Worm (Caenorhabditis elegans): Measurements from ENCODE around the gene Y40A1A.2.

Y40A1A.2 gene

DNA sequence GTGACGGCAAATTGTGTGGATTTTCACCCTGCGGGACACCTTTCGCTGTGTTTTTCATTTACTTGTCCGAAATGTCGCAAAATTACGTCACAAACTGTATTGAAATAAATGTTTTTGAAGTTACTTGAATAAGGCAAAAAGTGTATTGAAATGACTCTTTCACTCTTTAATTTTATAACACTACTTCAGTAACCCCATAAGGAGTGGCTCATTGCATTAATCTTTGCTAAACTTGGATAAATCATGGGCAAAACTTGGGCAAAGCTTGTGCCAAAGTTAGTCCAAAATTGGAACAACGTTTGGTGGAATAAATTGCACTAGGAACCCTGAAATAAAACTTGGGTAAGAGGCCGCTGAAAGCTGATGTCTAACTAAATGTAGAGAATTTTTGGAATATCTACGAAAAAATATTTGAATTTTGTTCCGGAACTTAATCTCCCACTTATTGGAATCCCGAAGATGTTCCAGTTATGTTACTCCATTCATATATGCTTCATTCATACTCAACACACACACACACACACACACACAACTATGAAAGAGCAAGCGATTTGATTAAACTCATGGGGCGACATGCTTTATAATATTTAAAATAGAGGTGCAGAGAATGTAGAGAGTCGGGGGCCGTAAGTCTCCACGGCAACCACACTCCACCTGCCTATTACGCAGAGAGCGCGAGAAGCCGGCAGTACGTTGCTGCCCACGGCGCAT lies 22.1 kb downstream of the Y40A1A.2 start, which contains the start of gene Y102A11A.9:
Gene Y102A11A.9 (plus strand): TSS at position 661 of the 711 bp plus-strand sequence.
- no peak for TF ChIP-seq nhr-28 (tag; optimal IDR thresholded peaks at IDR 0.05)
- TF ChIP-seq unc-39 (tag; optimal IDR thresholded peaks at IDR 0.05), result no peak
- no peak for TF ChIP-seq tbx-8 (GFP tag; optimal IDR thresholded peaks at IDR 0.05)
- no peak for TF ChIP-seq nhr-2 (tag; optimal IDR thresholded peaks at IDR 0.05)
- no peak for TF ChIP-seq mab-5 (tag; optimal IDR thresholded peaks at IDR 0.05)
- TF ChIP-seq ceh-83 (GFP tag; optimal IDR thresholded peaks at IDR 0.05), result no peak
- TF ChIP-seq blmp-1 (tag; optimal IDR thresholded peaks at IDR 0.05), result no peak
- no peak for TF ChIP-seq sem-2 (GFP tag; optimal IDR thresholded peaks at IDR 0.05)
- TF ChIP-seq ceh-43 (GFP tag; optimal IDR thresholded peaks at IDR 0.05), result no peak
- no peak for TF ChIP-seq zip-8 (tag; optimal IDR thresholded peaks at IDR 0.05)
- TF ChIP-seq mls-2 (tag; optimal IDR thresholded peaks at IDR 0.05), result no peak
- no peak for TF ChIP-seq ztf-11 (tag; optimal IDR thresholded peaks at IDR 0.05)

DNA sequence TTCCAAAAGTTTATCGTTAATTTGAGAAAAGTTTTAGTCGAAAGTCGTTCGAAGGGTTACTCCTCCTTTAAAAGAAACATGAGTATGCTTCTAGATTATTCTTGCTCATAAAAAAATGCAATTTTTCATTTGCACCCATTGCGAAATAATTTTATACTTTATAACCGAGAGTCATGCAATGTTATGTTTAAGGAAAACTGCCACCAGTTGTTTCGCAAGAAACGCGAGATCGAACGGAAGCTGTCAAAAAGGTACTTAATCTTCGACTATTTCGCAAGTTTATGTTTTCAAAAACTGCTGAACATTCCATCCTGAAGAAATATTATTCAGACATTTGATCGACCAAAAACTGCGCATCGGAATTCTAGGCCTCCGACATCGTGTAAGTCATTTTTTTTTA lies 23.4 kb downstream of the Y40A1A.2 start:
- TF ChIP-seq sptf-1 (tag; optimal IDR thresholded peaks at IDR 0.05) (no peak), flh-1 (GFP tag; optimal IDR thresholded peaks at IDR 0.05) (no peak)

DNA sequence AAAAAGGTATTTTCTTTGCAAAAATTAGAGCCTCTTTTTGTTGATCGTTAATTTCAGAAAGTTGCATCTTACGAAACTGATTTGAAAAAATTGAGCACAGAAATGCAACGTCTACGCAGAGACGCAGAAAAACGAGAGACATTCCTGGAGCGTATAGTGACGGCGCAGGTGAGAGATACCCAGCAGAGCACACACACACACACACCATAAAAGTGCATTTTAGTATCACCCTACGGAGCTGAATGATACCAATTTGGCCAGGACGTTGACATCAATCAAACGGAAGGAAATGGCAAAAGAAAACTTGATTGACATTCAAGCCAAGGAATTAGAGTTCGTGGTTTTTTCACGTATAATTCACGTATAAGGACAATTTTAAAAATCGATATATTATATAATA lies 24.0 kb downstream of the Y40A1A.2 start:
- TF ChIP-seq sem-2 (GFP tag; optimal IDR thresholded peaks at IDR 0.05) (no peak), unc-120 (tag; optimal IDR thresholded peaks at IDR 0.05; ENCODE audit: poor library complexity, severe bottlenecking) (no peak), pha-4 (tag; optimal IDR thresholded peaks at IDR 0.05) (no peak), lsy-2 (tag; optimal IDR thresholded peaks at IDR 0.05) (no peak), ham-2 (GFP tag; optimal IDR thresholded peaks at IDR 0.05) (no peak), nhr-12 (tag; optimal IDR thresholded peaks at IDR 0.05) (no peak)

DNA sequence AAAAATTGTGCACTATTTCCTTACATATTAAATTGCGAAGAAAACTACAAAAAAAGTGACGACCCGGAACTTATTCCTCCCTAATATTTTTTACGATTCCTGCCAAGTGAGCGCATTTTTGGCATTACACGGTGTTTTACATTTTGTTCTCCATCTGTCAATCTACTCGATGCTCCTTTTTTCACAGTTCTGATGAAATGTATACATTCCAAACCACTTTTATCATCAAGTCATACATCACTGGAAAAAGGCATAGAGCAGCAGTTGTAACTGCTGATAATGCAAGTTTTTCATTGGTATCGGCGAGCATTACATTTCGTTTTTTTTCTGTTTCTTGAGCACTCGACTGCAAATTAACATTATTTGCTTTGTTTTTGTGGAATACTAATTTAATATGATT lies 27.7 kb downstream of the Y40A1A.2 start:
- no peak for TF ChIP-seq nhr-28 (tag; optimal IDR thresholded peaks at IDR 0.05)
- no peak for TF ChIP-seq nhr-12 (tag; optimal IDR thresholded peaks at IDR 0.05)
- no peak for TF ChIP-seq drap-1 (GFP tag; optimal IDR thresholded peaks at IDR 0.05)
- no peak for TF ChIP-seq ztf-11 (tag; optimal IDR thresholded peaks at IDR 0.05)
- no peak for TF ChIP-seq ceh-39 (tag; optimal IDR thresholded peaks at IDR 0.05)
- no peak for TF ChIP-seq lin-32 (GFP tag; optimal IDR thresholded peaks at IDR 0.05)
- no peak for TF ChIP-seq snpc-4 (tag; optimal IDR thresholded peaks at IDR 0.05)
- no peak for TF ChIP-seq sptf-1 (tag; optimal IDR thresholded peaks at IDR 0.05)
- no peak for TF ChIP-seq zip-8 (tag; optimal IDR thresholded peaks at IDR 0.05)
- TF ChIP-seq nhr-76 (tag; optimal IDR thresholded peaks at IDR 0.05), result no peak
- no peak for TF ChIP-seq M03D4.4 (tag; optimal IDR thresholded peaks at IDR 0.05)
- no peak for TF ChIP-seq mls-2 (tag; optimal IDR thresholded peaks at IDR 0.05)
- no peak for TF ChIP-seq ceh-83 (GFP tag; optimal IDR thresholded peaks at IDR 0.05)
- no peak for TF ChIP-seq lsy-2 (tag; optimal IDR thresholded peaks at IDR 0.05)
- no peak for TF ChIP-seq cnd-1 (tag; optimal IDR thresholded peaks at IDR 0.05)
- TF ChIP-seq ham-2 (GFP tag; optimal IDR thresholded peaks at IDR 0.05), result no peak

DNA sequence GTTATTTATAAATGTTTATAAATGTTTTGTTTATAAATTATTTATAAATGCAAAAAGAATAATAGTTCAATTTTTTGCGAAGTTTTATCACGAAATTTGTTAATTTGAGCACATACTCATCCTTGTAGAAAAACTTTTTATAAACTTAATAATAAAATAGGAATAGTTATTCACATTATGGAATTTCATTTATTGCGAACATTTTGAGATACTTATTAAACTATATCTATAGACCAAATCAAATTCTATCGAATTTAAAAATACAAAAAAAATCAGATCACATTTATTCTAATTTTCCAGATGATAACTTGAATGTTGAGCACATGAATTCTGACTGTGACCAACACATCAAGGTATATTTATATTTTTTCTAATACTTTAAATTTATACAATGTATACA lies 28.3 kb downstream of the Y40A1A.2 start, which contains the start of gene Y102A11A.3:
Gene Y102A11A.3 (plus strand): TSS at position 301 of the 400 bp plus-strand sequence.
- TF ChIP-seq ceh-83 (GFP tag; optimal IDR thresholded peaks at IDR 0.05), result no peak
- TF ChIP-seq sptf-1 (tag; optimal IDR thresholded peaks at IDR 0.05), result no peak
- no peak for TF ChIP-seq nhr-28 (tag; optimal IDR thresholded peaks at IDR 0.05)
- TF ChIP-seq ceh-39 (tag; optimal IDR thresholded peaks at IDR 0.05), result no peak
- no peak for TF ChIP-seq elt-3 (tag; optimal IDR thresholded peaks at IDR 0.05)
- TF ChIP-seq lin-13 (tag; optimal IDR thresholded peaks at IDR 0.05), result no peak
- no peak for TF ChIP-seq unc-62 (GFP tag; optimal IDR thresholded peaks at IDR 0.05)
- no peak for TF ChIP-seq nhr-2 (tag; optimal IDR thresholded peaks at IDR 0.05)
- TF ChIP-seq bed-3 (GFP tag; optimal IDR thresholded peaks at IDR 0.05), result no peak
- TF ChIP-seq flh-1 (GFP tag; optimal IDR thresholded peaks at IDR 0.05), result no peak
- TF ChIP-seq snpc-4 (tag; optimal IDR thresholded peaks at IDR 0.05), result no peak
- no peak for TF ChIP-seq nhr-76 (tag; optimal IDR thresholded peaks at IDR 0.05)

DNA sequence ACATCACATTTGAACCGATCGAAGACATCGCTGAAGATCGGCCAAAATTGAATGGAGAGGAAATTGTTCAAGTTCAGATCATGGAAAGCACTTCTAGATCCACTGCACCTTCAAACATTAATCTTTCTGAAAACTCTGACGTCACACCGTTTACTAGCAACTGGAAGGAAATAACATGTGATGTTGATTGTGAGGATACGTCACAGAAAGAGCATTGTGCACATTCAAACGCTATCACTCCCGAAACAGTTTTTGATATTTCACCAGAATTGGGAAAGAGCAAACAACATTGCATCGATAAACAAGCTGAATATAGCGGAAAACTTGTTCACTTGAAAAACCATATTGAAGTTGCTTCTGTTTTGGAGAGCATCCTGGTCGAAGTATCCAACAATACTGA lies 31.0 kb downstream of the Y40A1A.2 start:
- TF ChIP-seq drap-1 (GFP tag; optimal IDR thresholded peaks at IDR 0.05), result no peak
- TF ChIP-seq M03D4.4 (tag; optimal IDR thresholded peaks at IDR 0.05), result no peak
- no peak for TF ChIP-seq lsy-2 (tag; optimal IDR thresholded peaks at IDR 0.05)
- TF ChIP-seq ces-1 (GFP tag; optimal IDR thresholded peaks at IDR 0.05), result no peak
- TF ChIP-seq mls-2 (tag; optimal IDR thresholded peaks at IDR 0.05), result no peak
- TF ChIP-seq pha-4 (tag; optimal IDR thresholded peaks at IDR 0.05), result no peak
- TF ChIP-seq hlh-1 (tag; optimal IDR thresholded peaks at IDR 0.05), result no peak
- no peak for TF ChIP-seq unc-39 (tag; optimal IDR thresholded peaks at IDR 0.05)
- TF ChIP-seq nhr-28 (tag; optimal IDR thresholded peaks at IDR 0.05), result no peak
- no peak for TF ChIP-seq sem-2 (GFP tag; optimal IDR thresholded peaks at IDR 0.05)
- no peak for TF ChIP-seq ztf-11 (tag; optimal IDR thresholded peaks at IDR 0.05)
- no peak for TF ChIP-seq unc-62 (GFP tag; optimal IDR thresholded peaks at IDR 0.05)
- TF ChIP-seq bed-3 (GFP tag; optimal IDR thresholded peaks at IDR 0.05), result no peak
- no peak for TF ChIP-seq snpc-4 (tag; optimal IDR thresholded peaks at IDR 0.05)
- TF ChIP-seq nhr-76 (tag; optimal IDR thresholded peaks at IDR 0.05), result no peak
- TF ChIP-seq ham-2 (GFP tag; optimal IDR thresholded peaks at IDR 0.05), result no peak
- TF ChIP-seq blmp-1 (tag; optimal IDR thresholded peaks at IDR 0.05), result no peak

All from whole organism, mixed stage, embryonic.